Fruit fly (Drosophila melanogaster) whole organism, embryonic: Measurements from ENCODE around the gene CG10841.

ENCODE experiments used
- C15 ChIP-seq: fragments of 200-800 bp; sonication (Bioruptor generic); IDR thresholded peaks from 3 replicates; pipeline ENCODE4 v1.3.6; 2022; ENCODE audit warnings: missing biosample characterization, missing genetic modification characterization
- CG10267 ChIP-seq: fragments of 200-800 bp; sonication (Bioruptor generic); optimal IDR thresholded peaks from 2 replicates; lab custom pipeline; 2018; ENCODE audit warnings: missing biosample characterization, mild to moderate bottlenecking, missing genetic modification characterization, moderate library complexity
- CG13287 ChIP-seq: fragments of 200-800 bp; sonication (Bioruptor generic); IDR thresholded peaks from 2 replicates; pipeline ENCODE4 v1.3.6; 2022; ENCODE audit warnings: missing biosample characterization, missing genetic modification characterization; ENCODE audit not compliant: partially characterized antibody
- CG13424 ChIP-seq: fragments of 200-800 bp; sonication (Bioruptor generic); optimal IDR thresholded peaks from 2 replicates; lab custom pipeline; 2019; ENCODE audit warnings: missing biosample characterization, mild to moderate bottlenecking, missing genetic modification characterization, moderate library complexity
- CG14667 ChIP-seq: fragments of 200-800 bp; sonication (Bioruptor generic); IDR thresholded peaks from 2 replicates; pipeline ENCODE4 v1.3.6; 2022; ENCODE audit warnings: missing biosample characterization, missing genetic modification characterization
- CG15479 ChIP-seq: fragments of 200-800 bp; sonication (Bioruptor generic); optimal IDR thresholded peaks from 3 replicates; lab custom pipeline; 2019; ENCODE audit warnings: missing biosample characterization, mild to moderate bottlenecking, missing genetic modification characterization, moderate library complexity
- CG1602 ChIP-seq: fragments of 200-800 bp; sonication (Bioruptor generic); optimal IDR thresholded peaks from 3 replicates; lab custom pipeline; 2016; ENCODE audit warnings: missing biosample characterization, missing genetic modification characterization
- CG17568 ChIP-seq: fragments of 200-800 bp; sonication (Bioruptor generic); optimal IDR thresholded peaks from 2 replicates; lab custom pipeline; 2018; ENCODE audit warnings: missing biosample characterization, mild to moderate bottlenecking, missing genetic modification characterization, moderate library complexity
- CG17612 ChIP-seq: fragments of 200-800 bp; sonication (Bioruptor generic); IDR thresholded peaks from 2 replicates; pipeline ENCODE4 v1.3.6; 2022; ENCODE audit warnings: missing biosample characterization, missing genetic modification characterization
- CG1832 ChIP-seq: fragments of 200-800 bp; sonication (Bioruptor generic); optimal IDR thresholded peaks from 2 replicates; lab custom pipeline; 2017; ENCODE audit warnings: missing biosample characterization, mild to moderate bottlenecking, missing genetic modification characterization, inconsistent platforms
- CG5245 ChIP-seq: fragments of 200-800 bp; sonication (Bioruptor generic); optimal IDR thresholded peaks from 3 replicates; lab custom pipeline; 2016; ENCODE audit warnings: missing biosample characterization, missing genetic modification characterization
- CG6175 ChIP-seq: fragments of 200-800 bp; sonication (Bioruptor generic); IDR thresholded peaks from 3 replicates; pipeline ENCODE4 v1.3.6; 2022; ENCODE audit warnings: missing biosample characterization, missing genetic modification characterization
- CG6813 ChIP-seq: fragments of 200-800 bp; sonication (Bioruptor generic); optimal IDR thresholded peaks from 2 replicates; lab custom pipeline; 2017; ENCODE audit warnings: missing biosample characterization, missing genetic modification characterization, mild to moderate bottlenecking, moderate library complexity, missing genetic modification reagents
- CG7556 ChIP-seq: fragments of 200-800 bp; sonication (Bioruptor generic); optimal IDR thresholded peaks from 2 replicates; lab custom pipeline; 2017; ENCODE audit warnings: missing biosample characterization, mild to moderate bottlenecking, missing genetic modification characterization
- CG7745 ChIP-seq: fragments of 200-800 bp; sonication (Bioruptor generic); optimal IDR thresholded peaks from 2 replicates; lab custom pipeline; 2018; ENCODE audit warnings: missing biosample characterization, mild to moderate bottlenecking, missing genetic modification characterization, moderate library complexity
- CG7963 ChIP-seq: fragments of 200-800 bp; sonication (Bioruptor generic); IDR thresholded peaks from 3 replicates; pipeline ENCODE4 v1.3.6; 2022; ENCODE audit warnings: missing biosample characterization, missing genetic modification characterization; ENCODE audit not compliant: partially characterized antibody
- CG7987 ChIP-seq: fragments of 200-800 bp; sonication (Bioruptor generic); optimal IDR thresholded peaks from 2 replicates; lab custom pipeline; 2018; ENCODE audit warnings: missing biosample characterization, mild to moderate bottlenecking, missing genetic modification characterization, moderate library complexity
- CG9797 ChIP-seq: fragments of 200-800 bp; sonication (Bioruptor generic); optimal IDR thresholded peaks from 3 replicates; lab custom pipeline; 2018; ENCODE audit warnings: missing biosample characterization, mild to moderate bottlenecking, missing genetic modification characterization
- CkIIα-i1 ChIP-seq: fragments of 200-800 bp; sonication (Bioruptor generic); IDR thresholded peaks from 2 replicates; pipeline ENCODE4 v1.3.6; 2022; ENCODE audit warnings: missing biosample characterization, missing genetic modification characterization
- Dek ChIP-seq: fragments of 200-800 bp; sonication (Bioruptor generic); optimal IDR thresholded peaks from 3 replicates; lab custom pipeline; 2019; ENCODE audit warnings: missing biosample characterization, mild to moderate bottlenecking, missing genetic modification characterization, moderate library complexity
- Gug ChIP-seq: fragments of 200-800 bp; sonication (Bioruptor generic); IDR thresholded peaks from 4 replicates; pipeline ENCODE4 v1.3.6; 2022; ENCODE audit warnings: missing biosample characterization, missing genetic modification characterization
- H15 ChIP-seq: fragments of 200-800 bp; sonication (Bioruptor generic); IDR thresholded peaks from 3 replicates; pipeline ENCODE4 v1.3.6; 2022; ENCODE audit warnings: missing biosample characterization, missing genetic modification characterization
- H2.0 ChIP-seq: fragments of 200-800 bp; sonication (Bioruptor generic); IDR thresholded peaks from 2 replicates; pipeline ENCODE4 v1.3.6; 2022; ENCODE audit warnings: missing biosample characterization, missing genetic modification characterization
- Lim3 ChIP-seq: fragments of 200-800 bp; sonication (Bioruptor generic); IDR thresholded peaks from 2 replicates; pipeline ENCODE4 v1.3.6; 2022; ENCODE audit warnings: missing biosample characterization, missing genetic modification characterization
- NFAT ChIP-seq: fragments of 200-800 bp; sonication (Bioruptor generic); IDR thresholded peaks from 2 replicates; pipeline ENCODE4 v1.3.6; 2022; ENCODE audit warnings: missing biosample characterization, missing genetic modification characterization
- Nf-YC ChIP-seq: fragments of 200-800 bp; optimal IDR thresholded peaks from 3 replicates; lab custom pipeline; 2019; ENCODE audit warnings: missing biosample characterization, mild to moderate bottlenecking, missing genetic modification characterization, moderate library complexity
- NfI ChIP-seq: fragments of 200-800 bp; sonication (Bioruptor generic); optimal IDR thresholded peaks from 3 replicates; lab custom pipeline; 2018; ENCODE audit warnings: missing biosample characterization, mild to moderate bottlenecking, missing genetic modification characterization, moderate library complexity
- Oli ChIP-seq: fragments of 200-800 bp; sonication (Bioruptor generic); optimal IDR thresholded peaks from 2 replicates; lab custom pipeline; 2018; ENCODE audit warnings: missing biosample characterization, mild to moderate bottlenecking, missing genetic modification characterization, moderate library complexity
- PHDP ChIP-seq: fragments of 200-800 bp; sonication (Bioruptor generic); optimal IDR thresholded peaks from 3 replicates; lab custom pipeline; 2018; ENCODE audit warnings: missing biosample characterization, mild to moderate bottlenecking, missing genetic modification characterization, moderate library complexity
- br ChIP-seq: fragments of >200 bp; optimal IDR thresholded peaks from 2 replicates; lab custom pipeline; 2017
- chinmo ChIP-seq: fragments of 200-800 bp; sonication (Bioruptor generic); IDR thresholded peaks from 4 replicates; pipeline ENCODE4 v1.3.6; 2022; ENCODE audit warnings: missing biosample characterization, missing genetic modification characterization; ENCODE audit not compliant: partially characterized antibody
- chn ChIP-seq: fragments of 200-800 bp; sonication (Bioruptor generic); optimal IDR thresholded peaks from 2 replicates; lab custom pipeline; 2016; ENCODE audit warnings: missing biosample characterization, missing genetic modification characterization
- ci ChIP-seq: fragments of 200-800 bp; sonication (Bioruptor generic); IDR thresholded peaks from 3 replicates; pipeline ENCODE4 v1.3.6; 2022; ENCODE audit warnings: missing biosample characterization, missing genetic modification characterization
- dm ChIP-seq: fragments of 200-800 bp; sonication (Bioruptor generic); optimal IDR thresholded peaks from 3 replicates; lab custom pipeline; 2016; ENCODE audit warnings: missing biosample characterization, missing genetic modification characterization
- ems ChIP-seq: fragments of 200-800 bp; sonication (Bioruptor generic); optimal IDR thresholded peaks from 3 replicates; lab custom pipeline; 2016; ENCODE audit warnings: missing biosample characterization, missing genetic modification characterization
- en ChIP-seq: fragments of 200-800 bp; sonication (Bioruptor generic); optimal IDR thresholded peaks from 2 replicates; lab custom pipeline; 2016; ENCODE audit warnings: missing biosample characterization, missing genetic modification characterization
- esg ChIP-seq: fragments of 200-800 bp; sonication (Bioruptor generic); conservative IDR thresholded peaks from 2 replicates; pipeline ENCODE4 v1.3.6; 2022; ENCODE audit warnings: missing biosample characterization, missing genetic modification characterization
- fd3F ChIP-seq: fragments of 200-800 bp; sonication (Bioruptor generic); optimal IDR thresholded peaks from 2 replicates; lab custom pipeline; 2018; ENCODE audit warnings: missing biosample characterization, mild to moderate bottlenecking, missing genetic modification characterization, moderate library complexity
- grn ChIP-seq: fragments of 200-800 bp; sonication (Bioruptor generic); optimal IDR thresholded peaks from 3 replicates; lab custom pipeline; 2017; ENCODE audit warnings: missing biosample characterization, missing genetic modification characterization
- kni ChIP-seq: fragments of 200-800 bp; sonication (Bioruptor generic); optimal IDR thresholded peaks from 3 replicates; lab custom pipeline; 2017; ENCODE audit warnings: mild to moderate bottlenecking, missing biosample characterization, missing genetic modification reagents, missing genetic modification characterization
- nau ChIP-seq: fragments of 200-800 bp; sonication (Bioruptor generic); optimal IDR thresholded peaks from 3 replicates; lab custom pipeline; 2017; ENCODE audit warnings: missing biosample characterization, mild to moderate bottlenecking, missing genetic modification characterization, missing genetic modification reagents
- nerfin-1 ChIP-seq: fragments of 200-800 bp; sonication (Bioruptor generic); optimal IDR thresholded peaks from 3 replicates; lab custom pipeline; 2019; ENCODE audit warnings: missing biosample characterization, mild to moderate bottlenecking, missing genetic modification characterization, moderate library complexity
- otp ChIP-seq: fragments of 200-800 bp; sonication (Bioruptor generic); IDR thresholded peaks from 3 replicates; pipeline ENCODE4, ENCODE4 v1.3.6; 2022; ENCODE audit warnings: missing biosample characterization, missing genetic modification characterization
- prd ChIP-seq, 3 experiments: fragments of >200 bp in 2 of 3; fragments of 200-800 bp in 1 of 3; sonication (Bioruptor generic) in 1 of 3; optimal IDR thresholded peaks in 2 of 3; IDR thresholded peaks in 1 of 3; 2 replicates in 2 of 3; 3 replicates in 1 of 3; pipeline versions ENCODE4 v1.3.6 to Lab custom; 2017 to 2022; ENCODE audit warnings: missing biosample characterization in 1 of 3, missing genetic modification characterization in 1 of 3
- pros ChIP-seq: fragments of 200-800 bp; sonication (Bioruptor generic); optimal IDR thresholded peaks from 3 replicates; lab custom pipeline; 2019; ENCODE audit warnings: missing biosample characterization, mild to moderate bottlenecking, missing genetic modification characterization, moderate library complexity
- stc ChIP-seq: fragments of 200-800 bp; sonication (Bioruptor generic); IDR thresholded peaks from 2 replicates; pipeline ENCODE4 v1.3.6; 2022; ENCODE audit warnings: missing biosample characterization, missing genetic modification characterization
- ttk ChIP-seq: fragments of 200-800 bp; sonication (Bioruptor generic); IDR thresholded peaks from 2 replicates; pipeline ENCODE4 v2.1.2; 2022; ENCODE audit warnings: missing biosample characterization, missing genetic modification characterization
- zfh1 ChIP-seq: fragments of 200-800 bp; sonication (Bioruptor generic); IDR thresholded peaks from 3 replicates; pipeline ENCODE4 v1.3.6; 2022; ENCODE audit warnings: missing biosample characterization, missing genetic modification characterization

The CG10841 gene

DNA sequence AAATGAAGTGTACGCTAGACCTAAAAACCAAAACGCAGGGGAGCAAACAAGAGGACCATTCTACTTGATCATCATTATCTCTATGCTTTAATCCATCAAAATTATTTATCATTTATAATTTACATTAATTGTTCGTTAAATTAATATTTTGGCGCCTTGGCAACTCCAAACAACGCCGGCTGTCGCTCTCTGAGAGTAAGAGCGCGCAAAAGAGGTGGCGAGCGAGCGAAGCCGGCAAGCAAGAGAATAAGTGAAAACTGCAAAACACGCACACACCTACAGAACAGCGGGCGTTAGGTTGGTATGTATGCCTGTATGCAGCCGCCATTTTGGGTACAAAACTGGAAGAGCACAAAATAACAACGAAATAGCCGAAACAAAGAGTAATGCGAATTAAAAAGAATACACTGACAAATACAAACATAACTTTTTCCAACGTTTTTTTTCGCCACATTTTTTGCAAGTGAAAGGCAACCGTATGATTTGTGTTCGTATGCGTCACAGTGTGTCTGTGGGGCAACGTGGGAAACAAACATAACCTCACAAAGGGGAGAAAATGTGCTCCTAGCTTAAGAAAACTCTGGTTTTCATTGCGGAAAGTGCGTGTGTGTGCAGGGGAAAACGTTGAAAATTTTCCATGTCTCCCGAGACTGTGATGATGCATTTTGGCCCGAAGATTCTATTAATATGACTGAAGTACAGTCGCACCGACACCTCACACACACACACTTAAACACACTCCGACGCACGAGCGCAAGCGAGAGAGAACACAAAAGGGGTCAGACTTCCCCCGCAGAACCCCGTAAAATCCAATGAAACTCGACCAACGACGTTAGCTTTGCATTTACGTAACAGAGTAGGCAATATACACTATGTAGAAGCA lies 13.3 kb downstream of the CG10841 start (continued):
- TF ChIP-seq CG7963 (GFP tag; lab: Robert Waterston, UW) (no peak), grn (no peak), zfh1 (GFP tag; lab: Robert Waterston, UW) (no peak), C15 (GFP tag; lab: Robert Waterston, UW) (0 out of 3 replicates have a peak, but pooled peaks have one; percentile 25), fd3F (GFP tag; lab: Kevin White, UChicago) (peak; percentile 8), CG1832 (GFP tag; lab: Kevin White, UChicago) (peak; percentile 53), nau (GFP tag; lab: Kevin White, UChicago) (peak; percentile 39), H2.0 (GFP tag; lab: Robert Waterston, UW) (0 out of 2 replicates have a peak, but pooled peaks have one; percentile 10), CG17568 (GFP tag; lab: Kevin White, UChicago) (peak; percentile 63), esg (peak; percentile 6; the same call in 1 of the 2 replicates), stc (no peak), chn (GFP tag; lab: Kevin White, UChicago) (no peak), Nf-YC (tag; lab: Kevin White, UChicago) (no peak), CG7745 (no peak), nerfin-1 (tag; lab: Kevin White, UChicago) (peak; percentile 5), CG7556 (GFP tag; lab: Kevin White, UChicago) (peak; percentile 34), CG13287 (GFP tag; lab: Robert Waterston, UW) (no peak), Lim3 (GFP tag; lab: Robert Waterston, UW) (no peak), otp (GFP tag; lab: Robert Waterston, UW) (no peak), chinmo (GFP tag; lab: Robert Waterston, UW) (peak; percentile 88; the same call in 2 of the 4 replicates), CG6175 (GFP tag; lab: Robert Waterston, UW) (no peak), ems (GFP tag; lab: Kevin White, UChicago) (peak; percentile 39), CG7987 (GFP tag; lab: Kevin White, UChicago) (no peak), CG6813 (GFP tag; lab: Kevin White, UChicago) (peak; percentile 59), br (lab: Kevin White, UChicago) (no peak), dm (GFP tag; lab: Kevin White, UChicago) (peak; percentile 98), en (GFP tag; lab: Kevin White, UChicago) (no peak), CG15479 (peak; percentile 8), pros (GFP tag; lab: Kevin White, UChicago) (peak; percentile 35), Oli (tag; lab: Kevin White, UChicago) (no peak), kni (no peak), prd (optimal IDR thresholded peaks at IDR 0.05; lab: Kevin White, UChicago) (no peak), prd (GFP tag; IDR thresholded peaks at IDR 0.05; lab: Robert Waterston, UW) (no peak), CG14667 (GFP tag; lab: Robert Waterston, UW) (no peak), Dek (tag; lab: Kevin White, UChicago) (peak; percentile 19), H15 (GFP tag; lab: Robert Waterston, UW) (no peak), CG5245 (no peak), CG10267 (tag; lab: Kevin White, UChicago) (peak; percentile 33), Gug (GFP tag; lab: Robert Waterston, UW) (no peak), CG9797 (GFP tag; lab: Kevin White, UChicago) (no peak), NFAT (no peak), ttk (no peak), CG13424 (tag; lab: Kevin White, UChicago) (peak; percentile 59), CkIIα-i1 (no peak), ci (GFP tag; lab: Robert Waterston, UW) (peak; percentile 70; the same call in 2 of the 3 replicates), PHDP (tag; lab: Kevin White, UChicago) (peak; percentile 77), CG17612 (no peak), NfI (no peak), CG1602 (GFP tag; lab: Kevin White, UChicago) (no peak)
